Worm (Caenorhabditis elegans) whole organism, mixed stage, embryonic: ENCODE results near the gene C04A11.1.
A peak's percentile ranks its signal among the peaks of the same experiment; 100 is the strongest.

Source experiments
- M03D4.4 ChIP-seq: sonication (generic microtip); optimal IDR thresholded peaks from 2 replicates; lab custom pipeline; 2017; ENCODE audit warnings: mild to moderate bottlenecking, missing genetic modification characterization, missing compliant biosample characterization
- bed-3 ChIP-seq: fragments of 200-800 bp; sonication (Bioruptor generic); optimal IDR thresholded peaks from 3 replicates; lab custom pipeline; 2018; ENCODE audit warnings: mild to moderate bottlenecking, missing genetic modification characterization, moderate library complexity, missing compliant biosample characterization
- blmp-1 ChIP-seq: fragments of 150-350 bp; optimal IDR thresholded peaks from 2 replicates; lab custom pipeline; 2014; ENCODE audit warnings: missing biosample characterization, missing genetic modification characterization
- ceh-39 ChIP-seq: fragments of 150-350 bp; optimal IDR thresholded peaks from 2 replicates; lab custom pipeline; 2014; ENCODE audit warnings: missing biosample characterization, missing genetic modification characterization
- ceh-43 ChIP-seq: fragments of 200-800 bp; sonication (Bioruptor generic); optimal IDR thresholded peaks from 2 replicates; lab custom pipeline; 2018; ENCODE audit warnings: mild to moderate bottlenecking, missing genetic modification characterization, moderate library complexity, missing compliant biosample characterization
- ceh-83 ChIP-seq: fragments of 200-800 bp; sonication (Bioruptor generic); optimal IDR thresholded peaks from 2 replicates; lab custom pipeline; 2018; ENCODE audit warnings: mild to moderate bottlenecking, missing genetic modification characterization, missing compliant biosample characterization
- ces-1 ChIP-seq: fragments of 150-350 bp; optimal IDR thresholded peaks from 2 replicates; lab custom pipeline; 2014; ENCODE audit warnings: missing biosample characterization, missing genetic modification reagents, missing genetic modification characterization
- cnd-1 ChIP-seq: fragments of 200-800 bp; sonication (Bioruptor generic); optimal IDR thresholded peaks from 2 replicates; lab custom pipeline; 2018; ENCODE audit warnings: mild to moderate bottlenecking, missing genetic modification characterization, missing compliant biosample characterization
- drap-1 ChIP-seq: fragments of 200-800 bp; sonication (Bioruptor generic); optimal IDR thresholded peaks from 3 replicates; lab custom pipeline; 2018; ENCODE audit warnings: mild to moderate bottlenecking, missing genetic modification characterization, missing compliant biosample characterization
- elt-1 ChIP-seq: sonication (generic microtip); optimal IDR thresholded peaks from 2 replicates; lab custom pipeline; 2017; ENCODE audit warnings: missing genetic modification characterization, mild to moderate bottlenecking, missing compliant biosample characterization, antibody characterized with exemption, moderate library complexity, borderline replicate concordance; ENCODE audit not compliant: insufficient read depth
- elt-3 ChIP-seq: fragments of 150-350 bp; optimal IDR thresholded peaks from 2 replicates; lab custom pipeline; 2014; ENCODE audit warnings: missing biosample characterization, missing genetic modification characterization
- flh-1 ChIP-seq: fragments of 200-800 bp; sonication (Bioruptor generic); optimal IDR thresholded peaks from 2 replicates; lab custom pipeline; 2018; ENCODE audit warnings: mild to moderate bottlenecking, missing genetic modification characterization, moderate library complexity, missing compliant biosample characterization
- ham-2 ChIP-seq: fragments of 200-800 bp; sonication (Bioruptor generic); optimal IDR thresholded peaks from 2 replicates; lab custom pipeline; 2018; ENCODE audit warnings: mild to moderate bottlenecking, missing genetic modification characterization, missing compliant biosample characterization
- hlh-1 ChIP-seq: fragments of 150-350 bp; optimal IDR thresholded peaks from 2 replicates; lab custom pipeline; 2014; ENCODE audit warnings: missing biosample characterization, missing genetic modification reagents, missing genetic modification characterization
- lin-13 ChIP-seq: fragments of 150-350 bp; optimal IDR thresholded peaks from 2 replicates; lab custom pipeline; 2014; ENCODE audit warnings: missing biosample characterization, missing genetic modification characterization
- lin-32 ChIP-seq: fragments of 200-800 bp; sonication (Bioruptor generic); optimal IDR thresholded peaks from 2 replicates; lab custom pipeline; 2018; ENCODE audit warnings: mild to moderate bottlenecking, missing genetic modification characterization, missing compliant biosample characterization
- mep-1 ChIP-seq: fragments of 150-350 bp; optimal IDR thresholded peaks from 2 replicates; lab custom pipeline; 2017; ENCODE audit warnings: missing biosample characterization, missing genetic modification reagents, missing genetic modification characterization, inconsistent platforms
- mls-2 ChIP-seq: sonication (generic microtip); optimal IDR thresholded peaks from 2 replicates; lab custom pipeline; 2016; ENCODE audit warnings: mild to moderate bottlenecking, missing genetic modification characterization, moderate library complexity, missing compliant biosample characterization
- nhr-12 ChIP-seq: fragments of 150-350 bp; optimal IDR thresholded peaks from 2 replicates; lab custom pipeline; 2014; ENCODE audit warnings: missing biosample characterization, missing genetic modification characterization
- nhr-2 ChIP-seq: fragments of 150-350 bp; optimal IDR thresholded peaks from 2 replicates; lab custom pipeline; 2014; ENCODE audit warnings: missing biosample characterization, missing genetic modification characterization
- nhr-237 ChIP-seq: fragments of 150-350 bp; optimal IDR thresholded peaks from 2 replicates; lab custom pipeline; 2014; ENCODE audit warnings: missing biosample characterization, missing genetic modification characterization
- nhr-28 ChIP-seq: fragments of 150-350 bp; optimal IDR thresholded peaks from 2 replicates; lab custom pipeline; 2014; ENCODE audit warnings: missing biosample characterization, missing genetic modification characterization
- nhr-76 ChIP-seq: sonication (generic microtip); optimal IDR thresholded peaks from 2 replicates; lab custom pipeline; 2017; ENCODE audit warnings: missing biosample characterization, missing genetic modification characterization
- pha-4 ChIP-seq: fragments of 150-350 bp; optimal IDR thresholded peaks from 2 replicates; lab custom pipeline; 2018; ENCODE audit warnings: missing biosample characterization, missing genetic modification reagents, missing genetic modification characterization
- sem-2 ChIP-seq: fragments of 200-800 bp; sonication (Bioruptor generic); optimal IDR thresholded peaks from 2 replicates; lab custom pipeline; 2018; ENCODE audit warnings: mild to moderate bottlenecking, missing genetic modification characterization, missing compliant biosample characterization
- snpc-4 ChIP-seq: fragments of 150-350 bp; optimal IDR thresholded peaks from 2 replicates; lab custom pipeline; 2014; ENCODE audit warnings: missing biosample characterization, missing genetic modification characterization
- sptf-1 ChIP-seq: sonication (generic microtip); optimal IDR thresholded peaks from 2 replicates; lab custom pipeline; 2017; ENCODE audit warnings: mild to moderate bottlenecking, missing genetic modification characterization, moderate library complexity, missing compliant biosample characterization
- tbx-8 ChIP-seq: fragments of 200-800 bp; sonication (Bioruptor generic); optimal IDR thresholded peaks from 2 replicates; lab custom pipeline; 2018; ENCODE audit warnings: mild to moderate bottlenecking, missing genetic modification characterization, moderate library complexity, missing compliant biosample characterization
- unc-120 ChIP-seq: sonication (generic microtip); optimal IDR thresholded peaks from 2 replicates; lab custom pipeline; 2017; ENCODE audit warnings: missing genetic modification characterization, missing compliant biosample characterization; ENCODE audit not compliant: poor library complexity, severe bottlenecking
- unc-39 ChIP-seq: fragments of 150-350 bp; optimal IDR thresholded peaks from 2 replicates; lab custom pipeline; 2014; ENCODE audit warnings: missing biosample characterization, missing genetic modification characterization
- unc-62 ChIP-seq: fragments of 150-350 bp; optimal IDR thresholded peaks from 2 replicates; lab custom pipeline; 2014; ENCODE audit warnings: missing biosample characterization, missing genetic modification reagents, missing genetic modification characterization
- zip-8 ChIP-seq: fragments of 150-350 bp; optimal IDR thresholded peaks from 2 replicates; lab custom pipeline; 2014; ENCODE audit warnings: missing biosample characterization, missing genetic modification characterization
- ztf-11 ChIP-seq: fragments of 150-350 bp; optimal IDR thresholded peaks from 2 replicates; lab custom pipeline; 2014; ENCODE audit warnings: missing biosample characterization, missing genetic modification characterization

The C04A11.1 gene

ce11 chrX:13633032-13633431 lies 27.3 kb upstream of the C04A11.1 start:
- no peak for TF ChIP-seq ham-2 (GFP tag; lab: Kevin White, UChicago)
- no peak for TF ChIP-seq sptf-1 (tag; lab: Kevin White, UChicago)
- no peak for TF ChIP-seq bed-3
- TF ChIP-seq nhr-237 (tag; lab: Kevin White, UChicago): no peak
- TF ChIP-seq hlh-1: no peak
- no peak for TF ChIP-seq mls-2 (tag; lab: Kevin White, UChicago)
- TF ChIP-seq cnd-1: no peak
- no peak for TF ChIP-seq ztf-11 (tag; lab: Kevin White, UChicago)
- no peak for TF ChIP-seq lin-13 (tag; lab: Kevin White, UChicago)
- no peak for TF ChIP-seq snpc-4 (tag; lab: Kevin White, UChicago)
- TF ChIP-seq unc-120 (tag; lab: Kevin White, UChicago): no peak
- no peak for TF ChIP-seq unc-39

- no peak for TF ChIP-seq nhr-76 (tag; lab: Kevin White, UChicago)
- TF ChIP-seq elt-1 (tag; lab: Kevin White, UChicago): no peak
- TF ChIP-seq ces-1 (GFP tag; lab: Kevin White, UChicago): peak; percentile 72
- peak; percentile 28 for TF ChIP-seq zip-8 (tag; lab: Kevin White, UChicago)
Observed at ce11 chrX:13633876-13634479, 26.3 kb upstream of the C04A11.1 start.

ce11 chrX:13637526-13637925 lies 22.8 kb upstream of the C04A11.1 start:
- TF ChIP-seq nhr-76 (tag; lab: Kevin White, UChicago): no peak
- no peak for TF ChIP-seq sem-2
- TF ChIP-seq sptf-1 (tag; lab: Kevin White, UChicago): no peak
- no peak for TF ChIP-seq tbx-8 (GFP tag; lab: Kevin White, UChicago)
- TF ChIP-seq nhr-28 (tag; lab: Kevin White, UChicago): no peak
- no peak for TF ChIP-seq mep-1 (tag; lab: Kevin White, UChicago)
- TF ChIP-seq mls-2 (tag; lab: Kevin White, UChicago): no peak
- TF ChIP-seq unc-120 (tag; lab: Kevin White, UChicago): peak; percentile 43
- TF ChIP-seq hlh-1: peak; percentile 7
- peak; percentile 45 for TF ChIP-seq unc-62 (GFP tag; lab: Kevin White, UChicago)
- no peak for TF ChIP-seq ceh-83 (GFP tag; lab: Kevin White, UChicago)

- TF ChIP-seq pha-4 (tag; lab: Kevin White, UChicago) (no peak), ceh-39 (tag; lab: Kevin White, UChicago) (no peak), unc-120 (tag; lab: Kevin White, UChicago) (peak; percentile 84), drap-1 (GFP tag; lab: Kevin White, UChicago) (no peak), nhr-12 (tag; lab: Kevin White, UChicago) (no peak), unc-62 (GFP tag; lab: Kevin White, UChicago) (peak; percentile 28), M03D4.4 (no peak), hlh-1 (peak; percentile 45)
- TF ChIP-seq, all 35 proteins: peak for 3
Observed at ce11 chrX:13638351-13638958, 21.9 kb upstream of the C04A11.1 start.

- TF ChIP-seq drap-1 (GFP tag; lab: Kevin White, UChicago) (no peak), snpc-4 (tag; lab: Kevin White, UChicago) (no peak), ces-1 (GFP tag; lab: Kevin White, UChicago) (peak; percentile 20), mls-2 (tag; lab: Kevin White, UChicago) (no peak), unc-120 (tag; lab: Kevin White, UChicago) (no peak), elt-1 (tag; lab: Kevin White, UChicago) (no peak)
Observed at ce11 chrX:13639577-13639976, 20.7 kb upstream of the C04A11.1 start, which contains the start of gene twk-20. TSS of gene twk-20 (plus strand) at chrX:13639877.

ce11 chrX:13644884-13645283 lies 15.4 kb upstream of the C04A11.1 start:
- TF ChIP-seq blmp-1 (no peak), unc-39 (no peak), elt-3 (tag; lab: Kevin White, UChicago) (no peak), unc-62 (GFP tag; lab: Kevin White, UChicago) (no peak), nhr-2 (tag; lab: Kevin White, UChicago) (no peak), tbx-8 (GFP tag; lab: Kevin White, UChicago) (no peak), zip-8 (tag; lab: Kevin White, UChicago) (no peak), ham-2 (GFP tag; lab: Kevin White, UChicago) (no peak), nhr-12 (tag; lab: Kevin White, UChicago) (no peak), ceh-43 (no peak), lin-32 (no peak), nhr-237 (tag; lab: Kevin White, UChicago) (no peak), hlh-1 (no peak), ces-1 (GFP tag; lab: Kevin White, UChicago) (no peak), ceh-39 (tag; lab: Kevin White, UChicago) (no peak), flh-1 (GFP tag; lab: Kevin White, UChicago) (no peak)
